Fruit fly (Drosophila melanogaster) S2 (cell line): ENCODE results near the gene Ubc87F.

Experiments used
- CG8478 ChIP-seq: fragments of >200 bp; optimal IDR thresholded peaks from 2 replicates; lab custom pipeline; 2018
- CTCF ChIP-seq, 2 experiments: fragments of >200 bp; optimal IDR thresholded peaks; 2 replicates each; lab custom pipeline; 2018

The Ubc87F gene

DNA sequence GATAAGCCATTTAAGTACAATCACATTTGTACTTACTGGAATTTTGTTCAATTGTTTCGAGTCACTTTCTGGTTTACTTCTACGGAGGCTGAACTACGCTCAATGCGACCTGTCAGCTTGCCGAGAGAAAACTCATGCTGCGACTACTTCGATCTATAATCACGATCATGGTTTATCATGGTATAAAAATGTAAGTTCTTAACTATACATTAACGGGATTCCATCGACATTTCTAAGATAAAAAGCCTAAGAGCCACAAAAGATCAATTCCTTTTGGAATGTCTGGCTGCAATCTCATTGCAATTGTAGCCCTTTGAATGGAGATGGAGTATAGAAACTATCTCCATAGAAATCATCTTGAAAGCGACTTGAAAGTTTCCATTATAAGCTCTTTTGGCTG is at the start of gene Ubc87F:
Ubc87F (minus strand) TSS at position 101 of the 400 bp plus-strand sequence.
- TF ChIP-seq CTCF (optimal IDR thresholded peaks at IDR 0.05; lab: Kevin White, UChicago), result no peak
- no peak for TF ChIP-seq CG8478 (lab: Kevin White, UChicago)

DNA sequence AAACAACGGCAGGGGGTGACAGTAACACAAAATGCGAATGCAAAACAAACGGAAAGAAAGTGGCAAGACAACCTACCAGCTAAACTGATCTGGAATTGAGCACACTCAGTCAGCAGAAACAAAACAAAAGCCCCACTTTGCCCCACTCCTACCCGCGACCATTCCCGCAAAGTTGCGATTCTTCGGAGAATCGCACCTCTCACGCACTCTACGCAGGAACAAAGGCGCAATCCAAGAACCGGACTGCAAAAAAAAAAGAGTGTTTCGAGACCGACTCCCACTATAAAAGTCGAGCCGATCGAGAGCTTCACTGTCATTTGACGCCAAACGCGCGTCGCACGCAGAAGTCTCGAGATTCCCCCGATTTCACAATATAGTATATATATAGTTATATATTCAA is 49.3 kb upstream of the Ubc87F start, which contains the start of gene Cht5:
Cht5 (plus strand) TSS at position 311 of the 400 bp plus-strand sequence.
- TF ChIP-seq CTCF (optimal IDR thresholded peaks at IDR 0.05; lab: Kevin White, UChicago), result no peak
- TF ChIP-seq CG8478 (lab: Kevin White, UChicago), result no peak

DNA sequence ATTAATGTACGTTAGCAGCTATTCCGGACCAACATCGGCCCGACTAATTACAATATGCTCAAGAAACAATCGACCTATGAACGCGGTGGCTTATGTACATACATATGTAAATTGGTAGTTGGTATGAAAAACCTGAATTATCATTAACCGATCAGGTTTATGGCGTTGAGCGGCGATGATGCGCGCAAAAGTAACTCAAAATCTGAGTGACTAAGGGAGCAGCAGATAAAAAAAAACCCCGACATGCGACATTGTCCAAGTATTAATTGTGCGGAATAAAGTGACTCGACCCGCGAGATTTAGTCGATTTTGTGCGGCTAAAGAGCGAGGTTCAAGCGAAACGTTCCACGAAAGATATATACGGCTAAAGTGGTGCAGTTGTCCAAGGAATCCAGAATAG is 47.5 kb upstream of the Ubc87F start, which contains the start of gene CG9312:
CG9312 (plus strand) TSS at position 301 of the 400 bp plus-strand sequence.
- TF ChIP-seq CTCF (optimal IDR thresholded peaks at IDR 0.05; lab: Kevin White, UChicago) (no peak), CG8478 (lab: Kevin White, UChicago) (no peak)

DNA sequence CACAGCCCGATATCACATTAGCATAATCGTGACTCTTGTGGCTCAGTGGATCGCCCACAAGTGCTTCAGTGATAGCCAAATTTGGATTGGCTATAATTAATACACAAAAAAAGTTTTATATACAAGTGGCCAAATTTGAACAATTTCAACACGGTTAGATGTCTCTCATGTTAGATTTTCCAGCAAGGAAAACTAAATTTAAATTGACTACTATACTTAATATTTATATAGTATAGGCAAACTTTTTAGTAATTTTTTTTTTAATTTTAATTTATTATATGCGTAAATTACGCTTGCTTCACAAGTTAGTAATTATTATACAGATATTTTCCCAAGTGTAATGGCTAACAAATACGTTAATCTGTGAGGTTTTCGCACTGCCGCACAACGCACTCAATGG is 47.0 kb upstream of the Ubc87F start:
- no peak for TF ChIP-seq CTCF (optimal IDR thresholded peaks at IDR 0.05; lab: Kevin White, UChicago)
- TF ChIP-seq CG8478 (lab: Kevin White, UChicago), result no peak

DNA sequence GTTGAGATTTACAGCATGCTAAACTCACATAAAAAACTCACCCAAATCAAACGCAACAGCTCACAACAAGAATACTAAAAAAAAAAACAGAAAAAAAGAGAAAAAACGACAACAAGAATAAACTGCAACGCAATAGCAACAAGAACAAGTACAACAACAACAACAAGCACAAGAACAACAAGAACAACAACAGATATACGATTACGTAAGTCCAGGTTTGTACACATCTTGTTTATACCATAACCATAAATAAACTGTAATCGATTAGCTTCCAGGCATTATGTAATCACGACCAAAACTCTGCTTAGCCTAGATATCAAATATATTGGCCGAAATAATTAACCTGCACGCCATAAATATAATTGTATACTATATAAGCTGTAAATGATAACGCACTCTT is 43.6 kb upstream of the Ubc87F start:
- TF ChIP-seq CTCF (optimal IDR thresholded peaks at IDR 0.05; lab: Kevin White, UChicago) (no peak), CG8478 (lab: Kevin White, UChicago) (no peak)

DNA sequence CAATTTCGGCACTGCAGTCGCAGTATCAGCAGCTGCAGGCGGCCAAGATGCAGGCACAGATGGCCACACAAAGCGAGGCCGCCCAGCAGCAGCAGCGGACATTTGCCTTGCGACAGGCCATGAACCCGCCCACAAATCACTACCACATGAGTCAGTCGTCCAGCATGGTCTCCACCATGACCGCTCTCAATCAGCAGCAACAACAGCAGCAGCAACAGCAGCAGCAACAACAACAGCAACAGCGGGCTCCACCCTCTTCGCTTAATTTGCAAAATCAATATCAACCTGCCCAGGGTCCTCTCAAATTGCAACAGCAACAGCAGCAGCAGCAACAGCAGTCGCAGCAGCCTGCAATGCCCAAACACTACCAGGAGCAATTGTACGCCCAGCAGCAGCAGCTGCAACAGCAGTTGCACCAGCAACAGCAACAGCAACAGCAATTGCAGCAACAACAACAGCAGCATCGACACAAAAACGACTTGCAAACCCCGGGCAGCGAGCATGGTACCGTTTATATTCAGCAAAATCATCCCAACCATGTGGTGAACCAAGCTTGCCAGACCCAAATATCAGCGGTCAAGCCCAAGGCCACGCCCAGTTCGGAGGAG is 28.2 kb upstream of the Ubc87F start:
- no peak for TF ChIP-seq CTCF (optimal IDR thresholded peaks at IDR 0.05; lab: Kevin White, UChicago)
- TF ChIP-seq CG8478 (lab: Kevin White, UChicago), result no peak

DNA sequence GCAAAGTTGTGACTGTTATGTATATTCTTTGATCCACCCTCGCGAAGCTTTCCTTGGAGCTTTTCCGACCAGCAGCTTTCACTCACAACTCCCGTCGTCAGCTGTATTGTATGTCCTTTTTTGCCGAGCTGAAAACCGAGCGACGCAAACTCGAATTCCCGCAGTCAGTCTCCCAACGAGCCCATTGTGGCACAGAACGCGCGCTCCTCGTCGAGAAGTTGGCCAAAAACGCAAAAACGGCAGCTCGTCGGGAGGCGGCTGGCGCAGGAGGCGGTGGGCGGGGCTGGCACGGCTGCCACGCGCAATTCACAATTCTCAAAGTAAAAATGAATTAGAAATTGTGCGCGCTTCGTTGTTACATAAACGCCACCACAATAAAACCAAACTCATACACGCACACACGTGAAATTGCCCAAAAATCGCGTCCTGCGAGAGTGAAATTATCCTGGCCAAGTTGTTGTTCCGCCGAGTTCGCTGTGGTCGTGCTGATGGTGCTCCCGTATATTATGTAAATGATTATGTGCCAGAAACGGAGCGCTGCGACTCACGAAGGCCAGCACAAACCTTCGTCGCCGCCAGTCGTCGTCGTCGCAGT is 17.4 kb upstream of the Ubc87F start:
- TF ChIP-seq CG8478 (lab: Kevin White, UChicago), result no peak
- TF ChIP-seq CTCF (optimal IDR thresholded peaks at IDR 0.05; lab: Kevin White, UChicago), result no peak

DNA sequence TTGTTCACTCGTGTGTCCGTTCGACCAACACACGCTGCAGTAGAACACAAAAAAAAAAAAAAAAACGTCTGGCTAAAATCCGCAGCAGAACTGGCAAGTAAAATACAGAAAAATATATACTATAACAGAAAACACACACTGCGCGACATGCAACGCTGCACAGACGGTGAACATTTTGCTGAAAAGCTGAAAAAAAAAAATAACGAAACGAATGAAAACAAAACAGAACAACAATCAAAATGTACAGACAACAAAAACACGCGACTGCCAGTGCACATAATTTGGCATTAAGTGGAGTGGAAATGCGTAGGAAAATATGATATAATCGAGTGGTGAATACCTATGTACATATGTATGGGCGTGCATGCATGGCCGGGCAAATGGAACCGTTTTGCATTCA is 12.0 kb upstream of the Ubc87F start:
- TF ChIP-seq CTCF (optimal IDR thresholded peaks at IDR 0.05; lab: Kevin White, UChicago), result no peak
- no peak for TF ChIP-seq CG8478 (lab: Kevin White, UChicago)

DNA sequence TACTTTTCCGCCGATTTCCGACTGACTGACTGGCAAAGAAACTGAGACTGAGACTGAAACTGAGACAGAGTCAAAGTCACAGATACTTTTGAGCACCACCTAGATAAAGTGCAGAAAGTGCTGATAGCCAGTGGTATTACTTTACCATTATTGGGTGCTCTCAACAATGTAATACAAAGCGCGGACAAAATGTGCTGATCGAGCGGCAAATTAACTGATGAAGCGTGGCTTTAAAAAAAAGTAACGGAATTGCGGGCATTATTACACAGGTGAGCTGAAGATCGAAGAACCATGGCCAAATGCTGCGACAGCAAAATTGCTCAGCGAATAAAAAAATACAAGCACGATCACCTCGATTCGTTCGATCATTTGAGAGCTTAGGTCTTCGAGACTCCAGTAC is 10.9 kb upstream of the Ubc87F start:
- TF ChIP-seq CTCF (optimal IDR thresholded peaks at IDR 0.05; lab: Kevin White, UChicago) (no peak), CG8478 (lab: Kevin White, UChicago) (no peak)

DNA sequence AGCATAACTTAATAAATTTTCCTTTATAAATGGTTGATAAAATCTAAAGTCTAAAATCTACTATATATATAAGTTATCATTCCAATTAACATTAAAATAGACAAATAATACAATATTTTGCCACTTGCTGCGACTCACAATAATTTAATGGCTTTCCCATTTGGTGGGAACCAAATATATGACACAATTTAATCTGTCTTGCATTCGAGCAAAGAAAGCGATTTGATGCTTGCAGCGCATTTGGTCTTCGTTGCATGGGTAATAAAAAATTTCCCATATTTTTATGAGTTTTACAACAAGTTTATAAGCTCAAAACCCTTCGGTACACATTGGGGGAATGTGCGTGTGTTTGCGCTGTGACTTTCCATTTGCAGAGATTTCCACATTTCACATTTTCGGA is 8.8 kb upstream of the Ubc87F start:
- TF ChIP-seq CG8478 (lab: Kevin White, UChicago), result no peak
- no peak for TF ChIP-seq CTCF (optimal IDR thresholded peaks at IDR 0.05; lab: Kevin White, UChicago)

DNA sequence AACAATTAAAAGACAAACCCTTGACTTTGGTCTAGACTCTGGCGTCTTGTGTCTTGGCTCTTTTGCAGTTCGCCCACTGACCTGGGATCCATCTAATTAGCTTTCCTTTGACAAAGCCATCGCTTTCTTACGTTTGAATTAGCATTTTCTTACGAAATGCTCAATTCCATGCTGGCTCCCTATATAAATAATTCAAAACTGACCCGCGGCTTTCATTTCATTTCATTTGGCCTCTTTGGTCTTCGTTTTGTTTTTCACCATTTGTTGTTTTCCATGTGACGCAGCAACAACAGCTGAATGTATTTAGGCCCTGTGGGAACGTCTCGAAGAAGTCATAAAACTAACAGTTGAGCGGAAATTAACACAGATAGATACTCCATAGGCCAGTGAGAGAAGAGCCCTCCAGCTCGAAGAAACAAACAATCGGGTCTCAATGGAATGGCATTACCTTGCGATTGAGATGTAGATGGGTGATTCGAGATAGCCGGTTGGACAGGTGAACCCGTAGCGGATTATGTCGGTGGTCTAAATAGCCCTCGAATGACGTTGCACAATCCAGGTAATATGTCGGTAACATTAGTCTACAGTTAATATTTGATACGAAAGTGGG is 6.2 kb upstream of the Ubc87F start:
- TF ChIP-seq CG8478 (lab: Kevin White, UChicago), result no peak
- no peak for TF ChIP-seq CTCF (optimal IDR thresholded peaks at IDR 0.05; lab: Kevin White, UChicago)

DNA sequence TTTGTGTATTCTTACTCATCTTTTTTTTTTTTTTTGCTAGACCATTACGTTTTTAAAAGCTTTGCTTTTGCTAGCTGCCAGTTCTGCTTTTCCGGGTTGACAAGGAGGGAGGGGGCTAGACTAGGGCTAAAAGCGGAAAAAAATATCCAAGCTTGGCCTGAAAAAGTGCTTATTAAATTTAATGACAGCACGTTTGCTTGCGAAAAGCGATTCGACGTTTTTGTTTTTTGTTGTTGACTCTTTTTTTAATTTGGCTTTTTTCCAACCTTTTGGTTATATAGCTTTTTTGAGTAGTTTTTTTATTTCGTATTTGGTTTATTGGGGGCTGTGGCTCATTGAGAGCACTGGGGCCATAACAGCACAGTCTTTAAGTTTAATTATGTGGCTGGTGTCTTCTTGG is 4.5 kb upstream of the Ubc87F start:
- no peak for TF ChIP-seq CG8478 (lab: Kevin White, UChicago)

DNA sequence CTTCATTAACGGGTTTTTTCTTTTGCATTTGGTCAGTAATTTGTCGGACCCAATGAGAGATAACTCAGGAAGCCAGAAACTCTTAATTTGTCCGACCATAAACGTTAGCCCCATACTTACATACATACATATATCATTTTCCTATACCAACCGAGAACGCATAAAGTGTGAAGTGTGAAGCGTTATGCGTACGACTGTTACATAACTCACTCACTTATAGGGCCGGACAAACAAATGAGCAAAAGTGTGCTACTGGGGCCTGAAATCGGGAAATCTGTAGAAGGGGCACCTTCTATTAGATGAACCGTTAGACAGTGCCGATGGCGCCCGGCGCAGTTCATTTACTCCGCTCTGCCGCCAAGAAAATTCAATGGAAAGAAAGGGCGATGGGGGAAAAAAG is 4.0 kb upstream of the Ubc87F start:
- TF ChIP-seq CG8478 (lab: Kevin White, UChicago) (no peak), CTCF (optimal IDR thresholded peaks at IDR 0.05; lab: Kevin White, UChicago) (no peak)

DNA sequence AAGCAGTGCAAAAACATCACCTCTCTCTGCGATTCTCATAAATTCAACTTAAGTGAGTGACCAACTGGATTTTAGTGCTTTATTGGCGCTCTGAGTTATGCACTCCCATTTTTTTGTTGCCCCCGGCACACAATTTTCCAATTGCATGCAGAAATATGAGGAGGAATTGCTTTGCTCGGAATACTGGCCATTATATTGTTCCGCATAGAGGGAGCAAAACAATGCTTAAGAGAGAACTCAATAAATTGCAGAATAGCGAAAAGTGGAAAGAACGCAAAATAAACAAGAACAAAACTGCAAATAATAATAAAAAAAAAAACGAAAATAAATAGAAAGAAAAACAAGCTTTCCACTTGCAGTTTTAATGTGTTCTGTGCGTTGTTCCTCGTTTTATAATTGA is 2.8 kb upstream of the Ubc87F start:
- TF ChIP-seq CTCF (optimal IDR thresholded peaks at IDR 0.05; lab: Kevin White, UChicago), result no peak
- TF ChIP-seq CG8478 (lab: Kevin White, UChicago), result no peak

DNA sequence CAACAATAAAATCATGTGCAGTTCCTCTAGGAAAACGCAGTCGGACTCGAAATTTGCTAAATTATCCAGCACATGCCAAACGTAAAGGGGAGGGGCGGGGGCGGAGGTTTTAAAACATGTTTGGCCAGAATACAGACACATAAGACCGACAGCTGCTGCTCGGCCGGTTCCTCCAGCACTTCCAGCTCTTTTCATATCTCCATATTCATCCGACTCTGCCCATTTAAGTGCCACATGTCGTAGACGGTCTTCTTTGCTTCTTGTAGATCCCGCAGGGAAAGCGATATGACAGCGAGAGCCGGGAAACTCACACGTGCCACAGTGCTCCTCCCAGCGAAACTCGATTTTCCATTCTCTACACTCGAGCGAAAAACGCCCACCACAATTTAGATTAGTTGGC is 1.1 kb upstream of the Ubc87F start:
- TF ChIP-seq CG8478 (lab: Kevin White, UChicago), result no peak
- no peak for TF ChIP-seq CTCF (optimal IDR thresholded peaks at IDR 0.05; lab: Kevin White, UChicago)

DNA sequence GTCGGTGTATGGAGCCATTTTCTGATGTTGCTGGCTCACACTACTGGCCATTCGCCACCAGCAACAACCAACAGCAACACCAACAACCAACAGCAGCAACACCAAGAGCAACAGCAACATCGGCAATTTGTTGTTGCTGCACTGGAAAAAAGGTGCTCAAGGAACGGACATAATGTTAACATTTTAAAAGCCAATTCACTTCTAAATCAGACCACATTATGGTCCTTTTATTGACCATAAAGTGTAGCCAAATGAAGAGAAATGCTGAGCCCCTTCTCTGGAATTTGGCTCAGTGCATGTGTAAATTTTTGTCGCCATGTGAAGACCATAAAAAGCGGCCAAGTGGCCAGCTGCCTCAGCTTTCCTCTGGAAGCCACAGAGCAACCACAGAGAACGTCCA is 1.1 kb downstream of the Ubc87F start:
- TF ChIP-seq CTCF (optimal IDR thresholded peaks at IDR 0.05; lab: Kevin White, UChicago) (no peak), CG8478 (lab: Kevin White, UChicago) (no peak)
